Worm (Caenorhabditis elegans): ENCODE data around the gene F17C11.26.
A peak's percentile ranks its signal among the peaks of the same experiment; 100 is the strongest.

Gene F17C11.26

ce11 chrV:10894601-10895000 is 46.6 kb upstream of the F17C11.26 start, which contains the start of the genes F32D8.14 and F32D8.5 (continued):
- no peak for TF ChIP-seq nhr-25 (tag; optimal IDR thresholded peaks at IDR 0.05; ENCODE audit: borderline replicate concordance, insufficient read depth)
- no peak for TF ChIP-seq tra-1 (GFP tag; IDR thresholded peaks at IDR 0.05)
- TF ChIP-seq skn-1 (tag; optimal IDR thresholded peaks at IDR 0.05): no peak
- TF ChIP-seq ceh-62 (tag; optimal IDR thresholded peaks at IDR 0.05): no peak
- no peak for TF ChIP-seq spr-3 (GFP tag; optimal IDR thresholded peaks at IDR 0.05)
- TF ChIP-seq nhr-76 (tag; optimal IDR thresholded peaks at IDR 0.05): no peak
- TF ChIP-seq zfp-3 (GFP tag; conservative IDR thresholded peaks at IDR 0.05): no peak
- no peak for TF ChIP-seq nhr-41 (GFP tag; IDR thresholded peaks at IDR 0.05)
- no peak for TF ChIP-seq F26F4.8 (GFP tag; conservative IDR thresholded peaks at IDR 0.05)
- no peak for TF ChIP-seq daf-16 (GFP tag; optimal IDR thresholded peaks at IDR 0.05)
- peak; percentile 27 for TF ChIP-seq daf-16 (tag; optimal IDR thresholded peaks at IDR 0.05)

- TF ChIP-seq egl-27 (tag; optimal IDR thresholded peaks at IDR 0.05) (no peak), dmd-8 (GFP tag; IDR thresholded peaks at IDR 0.05) (no peak), nhr-42 (GFP tag; IDR thresholded peaks at IDR 0.05) (0 out of 2 replicates have a peak, but pooled peaks have one; percentile 6), ceh-28 (tag; optimal IDR thresholded peaks at IDR 0.05) (no peak), ztf-7 (tag; optimal IDR thresholded peaks at IDR 0.05) (no peak), ama-1 (optimal IDR thresholded peaks at IDR 0.05) (peak; percentile 52), skn-1 (tag; optimal IDR thresholded peaks at IDR 0.05) (no peak), lin-38 (GFP tag; IDR thresholded peaks at IDR 0.05) (peak; percentile 28; the same call in 1 of the 2 replicates), fkh-10 (GFP tag; optimal IDR thresholded peaks at IDR 0.05) (no peak), T26A8.4 (GFP tag; IDR thresholded peaks at IDR 0.05) (peak; percentile 45), aha-1 (tag) (peak; percentile 58), daf-8 (GFP tag; IDR thresholded peaks at IDR 0.05) (no peak), ztf-11 (tag; optimal IDR thresholded peaks at IDR 0.05) (no peak), php-3 (GFP tag; IDR thresholded peaks at IDR 0.05) (no peak), hlh-11 (tag; optimal IDR thresholded peaks at IDR 0.05) (no peak), ceh-82 (tag; optimal IDR thresholded peaks at IDR 0.05) (no peak), daf-12 (tag; optimal IDR thresholded peaks at IDR 0.05) (no peak), lsy-2 (tag; optimal IDR thresholded peaks at IDR 0.05) (peak in 1 of 2 experiments; percentile 31), lim-7 (GFP tag; IDR thresholded peaks at IDR 0.05) (no peak), nhr-28 (tag; optimal IDR thresholded peaks at IDR 0.05) (no peak), egl-43 (GFP tag; IDR thresholded peaks at IDR 0.05) (no peak), daf-16 (GFP tag; optimal IDR thresholded peaks at IDR 0.05) (no peak), daf-16 (tag; optimal IDR thresholded peaks at IDR 0.05) (peak; percentile 13)
Measured at ce11 chrV:10896295-10896694, 45.0 kb upstream of the F17C11.26 start, which contains the start of gene F32D8.13. TSS of gene F32D8.13 (minus strand) at chrV:10896543.

- TF ChIP-seq nhr-11 (tag; optimal IDR thresholded peaks at IDR 0.05): no peak
- no peak for TF ChIP-seq dmd-6 (GFP tag; IDR thresholded peaks at IDR 0.05)
Measured at ce11 chrV:10896706-10897105, 44.5 kb upstream of the F17C11.26 start.

- no peak for TF ChIP-seq duxl-1 (tag; optimal IDR thresholded peaks at IDR 0.05; ENCODE audit: poor library complexity)
- no peak for TF ChIP-seq F26F4.8 (GFP tag; conservative IDR thresholded peaks at IDR 0.05)
Measured at ce11 chrV:10897106-10897171, 44.3 kb upstream of the F17C11.26 start, which contains the start of gene sec-61.G. TSS of gene sec-61.G (minus strand) at chrV:10897143.

ce11 chrV:10897172-10897571 is 44.1 kb upstream of the F17C11.26 start:
- no peak for TF ChIP-seq lin-39 (tag; optimal IDR thresholded peaks at IDR 0.05)
- TF ChIP-seq sdz-12 (GFP tag; optimal IDR thresholded peaks at IDR 0.05): peak; percentile 93
- TF ChIP-seq aly-2 (tag; optimal IDR thresholded peaks at IDR 0.05): no peak
- TF ChIP-seq nhr-25 (tag; optimal IDR thresholded peaks at IDR 0.05; ENCODE audit: borderline replicate concordance, insufficient read depth): peak; percentile 98
- TF ChIP-seq zfp-2 (tag; optimal IDR thresholded peaks at IDR 0.05): peak; percentile 94
- peak; percentile 97 for TF ChIP-seq unc-130 (GFP tag; optimal IDR thresholded peaks at IDR 0.05)
- peak; percentile 98 for TF ChIP-seq saeg-2 (GFP tag; IDR thresholded peaks at IDR 0.05)
- TF ChIP-seq php-3 (GFP tag; IDR thresholded peaks at IDR 0.05): peak; percentile 95
- TF ChIP-seq lin-15B (tag; optimal IDR thresholded peaks at IDR 0.05): peak; percentile 93
- TF ChIP-seq ceh-32 (tag; optimal IDR thresholded peaks at IDR 0.05; ENCODE audit: poor library complexity): peak; percentile 87
- peak; percentile 95 for TF ChIP-seq spr-1 (tag; optimal IDR thresholded peaks at IDR 0.05)
- TF ChIP-seq F26F4.8 (GFP tag; conservative IDR thresholded peaks at IDR 0.05): no peak
- peak; percentile 97 for TF ChIP-seq nhr-42 (GFP tag; IDR thresholded peaks at IDR 0.05)
- peak; percentile 88 for TF ChIP-seq lin-29 (GFP tag; IDR thresholded peaks at IDR 0.05)
- peak; percentile 96 for TF ChIP-seq D1046.2 (GFP tag; IDR thresholded peaks at IDR 0.05)
- TF ChIP-seq R02D3.7 (tag; optimal IDR thresholded peaks at IDR 0.05): peak; percentile 1
- peak; percentile 94 for TF ChIP-seq egl-43 (GFP tag; IDR thresholded peaks at IDR 0.05)
- peak; percentile 68 for TF ChIP-seq set-16 (GFP tag; IDR thresholded peaks at IDR 0.05)
- TF ChIP-seq ztf-7 (tag; optimal IDR thresholded peaks at IDR 0.05): peak; percentile 92

All from whole organism, L4 larva.